Worm (Caenorhabditis elegans): ENCODE data around the gene R04F11.2.

Gene R04F11.2

DNA sequence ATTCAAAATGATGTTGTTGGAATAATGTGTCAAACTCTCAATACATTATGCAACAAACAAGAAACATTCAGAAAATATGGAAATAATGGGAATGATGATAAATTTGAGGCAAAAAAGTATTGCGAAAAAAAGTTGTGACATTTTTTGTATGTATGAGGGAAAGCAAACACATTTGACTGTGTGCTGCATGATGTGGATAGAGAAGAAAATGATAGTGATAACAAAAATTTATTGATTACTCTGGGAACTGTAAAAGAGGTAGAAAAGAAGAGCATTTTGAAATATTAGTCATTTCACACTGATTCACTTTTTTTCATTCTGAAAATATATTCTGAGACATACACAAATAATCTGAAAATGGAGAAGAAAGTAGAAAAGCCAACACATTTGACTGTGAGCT is 29.7 kb downstream of the R04F11.2 start:
- TF ChIP-seq hmg-4 (GFP tag; optimal IDR thresholded peaks at IDR 0.05) (no peak), scrt-1 (GFP tag; IDR thresholded peaks at IDR 0.05) (no peak)

DNA sequence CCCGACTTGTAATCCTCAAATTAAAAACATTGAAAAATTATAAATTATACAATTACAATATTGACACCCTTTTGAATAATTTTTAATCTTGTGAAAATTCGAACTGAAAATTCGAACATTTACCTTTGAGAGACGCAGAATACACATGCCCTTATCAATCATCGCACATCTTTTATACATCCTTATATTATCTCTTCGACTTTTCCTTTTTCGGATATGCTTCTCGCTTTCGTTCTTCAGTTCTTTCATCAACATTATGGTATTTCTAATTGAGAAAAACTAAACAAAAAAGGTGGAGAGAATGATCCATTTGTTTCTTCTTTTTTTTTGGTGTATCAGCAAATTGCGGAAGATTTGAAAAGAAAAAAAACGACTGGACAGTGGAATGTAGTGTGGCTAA is 31.2 kb downstream of the R04F11.2 start:
- TF ChIP-seq flt-1 (GFP tag; IDR thresholded peaks at IDR 0.05) (no peak), ets-7 (tag; optimal IDR thresholded peaks at IDR 0.05) (no peak), F13C5.2 (tag; optimal IDR thresholded peaks at IDR 0.05) (no peak), hnd-1 (tag; optimal IDR thresholded peaks at IDR 0.05) (no peak), pes-1 (GFP tag; IDR thresholded peaks at IDR 0.05) (no peak), ceh-13 (GFP tag; optimal IDR thresholded peaks at IDR 0.05) (no peak), ceh-36 (tag; optimal IDR thresholded peaks at IDR 0.05) (no peak)

DNA sequence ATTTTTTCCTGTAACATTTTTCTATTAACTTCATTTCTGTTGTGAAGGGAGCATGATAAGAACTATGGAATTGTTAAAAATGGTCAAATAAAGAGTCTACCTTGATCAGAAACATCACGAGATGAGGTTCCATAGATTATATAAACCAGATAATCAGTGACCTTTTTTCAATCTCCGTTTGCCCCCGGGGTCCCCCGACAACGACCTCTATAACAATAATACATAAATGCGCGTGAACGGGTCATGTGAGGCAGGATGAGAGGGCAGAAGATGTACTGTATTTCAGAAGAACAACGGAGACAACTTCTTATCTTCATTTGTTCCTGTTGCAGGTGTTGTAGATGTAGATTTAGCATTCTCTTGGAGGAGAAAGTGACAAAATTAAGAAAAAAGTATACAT is 33.7 kb downstream of the R04F11.2 start:
- TF ChIP-seq tra-4 (tag; optimal IDR thresholded peaks at IDR 0.05) (no peak), flt-1 (GFP tag; IDR thresholded peaks at IDR 0.05) (no peak), hmbx-1 (tag; optimal IDR thresholded peaks at IDR 0.05) (no peak), aly-1 (tag; optimal IDR thresholded peaks at IDR 0.05) (no peak), ama-1 (optimal IDR thresholded peaks at IDR 0.05) (no peak), tbx-37 (GFP tag; conservative IDR thresholded peaks at IDR 0.05) (no peak), ets-7 (tag; optimal IDR thresholded peaks at IDR 0.05) (no peak), hnd-1 (tag; optimal IDR thresholded peaks at IDR 0.05) (no peak), B0310.2 (tag; optimal IDR thresholded peaks at IDR 0.05) (no peak), ceh-13 (GFP tag; optimal IDR thresholded peaks at IDR 0.05) (no peak), sea-1 (GFP tag; conservative IDR thresholded peaks at IDR 0.05) (no peak), tbx-11 (GFP tag; IDR thresholded peaks at IDR 0.05) (no peak), scrt-1 (GFP tag; IDR thresholded peaks at IDR 0.05) (no peak), F13C5.2 (tag; optimal IDR thresholded peaks at IDR 0.05) (no peak), hmg-4 (GFP tag; optimal IDR thresholded peaks at IDR 0.05) (no peak), ceh-36 (tag; optimal IDR thresholded peaks at IDR 0.05) (no peak), pes-1 (GFP tag; IDR thresholded peaks at IDR 0.05) (no peak)

- TF ChIP-seq sea-1 (GFP tag; conservative IDR thresholded peaks at IDR 0.05) (no peak), hmg-4 (GFP tag; optimal IDR thresholded peaks at IDR 0.05) (no peak), ama-1 (optimal IDR thresholded peaks at IDR 0.05) (no peak), tra-4 (tag; optimal IDR thresholded peaks at IDR 0.05) (no peak), B0310.2 (tag; optimal IDR thresholded peaks at IDR 0.05) (no peak), flt-1 (GFP tag; IDR thresholded peaks at IDR 0.05) (no peak), F13C5.2 (tag; optimal IDR thresholded peaks at IDR 0.05) (no peak), hnd-1 (tag; optimal IDR thresholded peaks at IDR 0.05) (no peak), aly-1 (tag; optimal IDR thresholded peaks at IDR 0.05) (no peak), ets-7 (tag; optimal IDR thresholded peaks at IDR 0.05) (no peak), pes-1 (GFP tag; IDR thresholded peaks at IDR 0.05) (no peak), tbx-11 (GFP tag; IDR thresholded peaks at IDR 0.05) (no peak), tbx-37 (GFP tag; conservative IDR thresholded peaks at IDR 0.05) (no peak), scrt-1 (GFP tag; IDR thresholded peaks at IDR 0.05) (no peak)
Measured at ce11 chrV:12352445-12352844, 34.3 kb downstream of the R04F11.2 start, which contains the start of gene sqt-3. TSS of gene sqt-3 (plus strand) at chrV:12352745.

DNA sequence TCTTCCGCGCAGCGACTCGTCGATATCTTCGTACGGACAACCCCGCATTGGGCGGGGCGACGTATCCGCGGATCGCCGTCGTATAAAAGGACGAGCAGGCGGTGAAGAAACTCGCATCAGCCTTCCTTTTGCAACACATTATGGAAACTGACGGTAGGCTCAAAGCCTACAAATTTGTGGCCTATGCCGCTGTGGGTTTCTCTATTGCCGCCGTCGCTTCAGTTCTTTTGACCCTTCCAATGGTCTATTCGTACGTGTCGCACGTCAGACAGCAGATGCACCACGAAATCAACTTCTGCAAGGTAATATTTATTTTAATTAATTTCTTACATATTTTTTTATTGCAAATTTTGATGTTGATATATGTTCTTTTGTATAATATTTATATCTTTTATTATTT is 34.7 kb downstream of the R04F11.2 start:
- TF ChIP-seq ama-1 (optimal IDR thresholded peaks at IDR 0.05) (peak; percentile 8), tra-4 (tag; optimal IDR thresholded peaks at IDR 0.05) (no peak)

- TF ChIP-seq F13C5.2 (tag; optimal IDR thresholded peaks at IDR 0.05), result no peak
- TF ChIP-seq pes-1 (GFP tag; IDR thresholded peaks at IDR 0.05), result peak; percentile 21; the same call in 1 of the 2 replicates
- no peak for TF ChIP-seq ceh-13 (GFP tag; optimal IDR thresholded peaks at IDR 0.05)
- no peak for TF ChIP-seq hnd-1 (tag; optimal IDR thresholded peaks at IDR 0.05)
- no peak for TF ChIP-seq ceh-36 (tag; optimal IDR thresholded peaks at IDR 0.05)
- TF ChIP-seq ets-7 (tag; optimal IDR thresholded peaks at IDR 0.05), result no peak
- no peak for TF ChIP-seq flt-1 (GFP tag; IDR thresholded peaks at IDR 0.05)
- TF ChIP-seq ama-1 (optimal IDR thresholded peaks at IDR 0.05), result no peak
- TF ChIP-seq tbx-11 (GFP tag; IDR thresholded peaks at IDR 0.05), result no peak; the same call in 1 of the 2 replicates
- TF ChIP-seq sea-1 (GFP tag; conservative IDR thresholded peaks at IDR 0.05), result no peak
- 0 out of 2 replicates have a peak, but pooled peaks have one; percentile 5 for TF ChIP-seq scrt-1 (GFP tag; IDR thresholded peaks at IDR 0.05)
- peak; percentile 10 for TF ChIP-seq aly-1 (tag; optimal IDR thresholded peaks at IDR 0.05)
- peak; percentile 19 for TF ChIP-seq B0310.2 (tag; optimal IDR thresholded peaks at IDR 0.05)
- no peak for TF ChIP-seq hmg-4 (GFP tag; optimal IDR thresholded peaks at IDR 0.05)
- TF ChIP-seq hmbx-1 (tag; optimal IDR thresholded peaks at IDR 0.05), result no peak
- no peak for TF ChIP-seq tra-4 (tag; optimal IDR thresholded peaks at IDR 0.05)
- TF ChIP-seq tbx-37 (GFP tag; conservative IDR thresholded peaks at IDR 0.05), result no peak
Measured at ce11 chrV:12353505-12353904, 35.3 kb downstream of the R04F11.2 start.

DNA sequence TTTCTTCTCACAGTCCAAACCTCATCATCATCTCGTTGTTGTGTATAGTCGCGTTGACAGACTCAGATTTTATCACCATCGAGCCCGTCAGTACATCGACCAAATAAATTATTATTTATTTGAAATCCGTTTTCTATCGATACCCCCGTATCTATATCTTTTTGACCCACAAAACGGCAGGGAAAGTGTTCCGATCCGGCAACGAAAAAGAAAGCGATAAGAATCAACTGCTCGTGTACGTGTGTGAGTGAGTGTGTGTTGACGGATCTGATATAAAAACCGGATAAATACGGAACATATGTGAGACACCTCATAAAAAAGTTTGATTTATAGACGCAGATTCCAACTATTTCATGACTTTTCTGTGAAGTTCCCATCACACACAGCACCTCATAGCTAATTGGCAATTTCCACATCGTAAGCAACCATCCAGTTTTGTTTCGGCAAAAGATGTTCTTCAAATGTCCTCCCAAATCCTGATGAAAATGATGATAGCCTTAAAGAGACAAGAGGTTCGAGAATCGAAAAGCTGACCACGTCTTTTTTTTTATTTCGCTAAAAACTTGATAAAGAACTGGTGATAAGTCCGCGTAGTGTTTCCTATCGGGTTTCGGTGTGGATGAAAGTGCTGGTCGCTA is 36.1 kb downstream of the R04F11.2 start:
- TF ChIP-seq ets-7 (tag; optimal IDR thresholded peaks at IDR 0.05) (no peak), sea-1 (GFP tag; conservative IDR thresholded peaks at IDR 0.05) (no peak), ceh-36 (tag; optimal IDR thresholded peaks at IDR 0.05) (no peak), tbx-11 (GFP tag; IDR thresholded peaks at IDR 0.05) (no peak), hmg-4 (GFP tag; optimal IDR thresholded peaks at IDR 0.05) (no peak), ama-1 (optimal IDR thresholded peaks at IDR 0.05) (no peak), tra-4 (tag; optimal IDR thresholded peaks at IDR 0.05) (no peak), tbx-37 (GFP tag; conservative IDR thresholded peaks at IDR 0.05) (no peak)

DNA sequence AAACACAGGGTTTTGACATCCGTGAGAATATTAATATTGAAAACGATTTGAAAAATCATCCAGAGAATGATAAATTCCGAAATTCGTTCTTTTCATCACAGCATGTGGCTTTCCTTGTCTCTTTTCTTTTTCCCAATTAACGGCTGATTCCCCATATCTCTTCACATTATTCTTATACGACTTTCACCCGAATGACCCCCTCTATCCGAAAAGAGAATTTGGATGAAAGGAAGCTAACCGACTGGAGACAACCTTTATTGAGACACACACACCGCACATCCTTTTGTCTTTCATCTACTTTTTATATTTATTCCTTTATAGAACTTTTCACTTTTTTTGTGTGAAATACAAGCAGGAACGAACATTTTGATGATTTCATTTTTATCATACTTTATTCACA is 39.5 kb downstream of the R04F11.2 start:
- TF ChIP-seq B0310.2 (tag; optimal IDR thresholded peaks at IDR 0.05), result no peak
- no peak for TF ChIP-seq tbx-11 (GFP tag; IDR thresholded peaks at IDR 0.05)
- no peak for TF ChIP-seq scrt-1 (GFP tag; IDR thresholded peaks at IDR 0.05)
- no peak for TF ChIP-seq hmg-4 (GFP tag; optimal IDR thresholded peaks at IDR 0.05)
- TF ChIP-seq ceh-13 (GFP tag; optimal IDR thresholded peaks at IDR 0.05), result no peak
- no peak for TF ChIP-seq tbx-37 (GFP tag; conservative IDR thresholded peaks at IDR 0.05)
- TF ChIP-seq flt-1 (GFP tag; IDR thresholded peaks at IDR 0.05), result no peak
- no peak for TF ChIP-seq F13C5.2 (tag; optimal IDR thresholded peaks at IDR 0.05)
- TF ChIP-seq aly-1 (tag; optimal IDR thresholded peaks at IDR 0.05), result no peak
- no peak for TF ChIP-seq pes-1 (GFP tag; IDR thresholded peaks at IDR 0.05)
- TF ChIP-seq ama-1 (optimal IDR thresholded peaks at IDR 0.05), result no peak
- no peak for TF ChIP-seq sea-1 (GFP tag; conservative IDR thresholded peaks at IDR 0.05)
- TF ChIP-seq tra-4 (tag; optimal IDR thresholded peaks at IDR 0.05), result no peak
- no peak for TF ChIP-seq ceh-36 (tag; optimal IDR thresholded peaks at IDR 0.05)
- no peak for TF ChIP-seq ets-7 (tag; optimal IDR thresholded peaks at IDR 0.05)
- TF ChIP-seq hnd-1 (tag; optimal IDR thresholded peaks at IDR 0.05), result no peak
- TF ChIP-seq hmbx-1 (tag; optimal IDR thresholded peaks at IDR 0.05), result no peak

Data from whole organism, early embryonic.